Worm (Caenorhabditis elegans): ENCODE measurements around the gene C10E2.5.

- TF ChIP-seq ceh-83 (GFP tag; optimal IDR thresholded peaks at IDR 0.05) (no peak), elt-1 (tag; optimal IDR thresholded peaks at IDR 0.05; ENCODE audit: borderline replicate concordance, insufficient read depth) (no peak), lin-13 (tag; optimal IDR thresholded peaks at IDR 0.05) (no peak), ham-2 (GFP tag; optimal IDR thresholded peaks at IDR 0.05) (no peak), mab-5 (tag; optimal IDR thresholded peaks at IDR 0.05) (no peak), lsy-2 (tag; optimal IDR thresholded peaks at IDR 0.05) (no peak), ztf-11 (tag; optimal IDR thresholded peaks at IDR 0.05) (no peak), tbx-8 (GFP tag; optimal IDR thresholded peaks at IDR 0.05) (no peak), M03D4.4 (tag; optimal IDR thresholded peaks at IDR 0.05) (no peak)
These were observed 2.2 kb downstream of the C10E2.5 start for ce11 chrX:16752196-16752595.
